Worm (Caenorhabditis elegans): ENCODE measurements around the gene Y25C1A.13.

Gene Y25C1A.13

DNA sequence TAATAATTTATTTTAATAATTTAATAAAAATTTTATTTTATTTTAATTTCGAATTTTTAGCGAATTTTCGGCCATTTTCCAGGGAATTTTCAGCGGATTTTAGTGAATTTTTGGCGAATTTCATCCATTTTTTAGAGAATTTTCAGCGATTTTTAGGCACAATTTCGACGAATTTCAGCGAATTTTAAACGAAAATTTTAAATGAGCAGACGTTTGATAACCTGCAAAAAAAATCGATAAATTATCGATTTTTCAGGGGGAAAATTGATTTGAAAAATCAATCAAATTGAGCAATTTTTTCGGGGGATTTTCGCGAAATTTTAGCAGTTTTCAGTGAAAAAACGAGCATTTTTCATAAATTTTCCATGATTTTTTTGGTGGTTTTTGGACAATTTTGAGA lies 42.4 kb downstream of the Y25C1A.13 start:
- no peak for TF ChIP-seq mes-4 (tag; optimal IDR thresholded peaks at IDR 0.05)
- no peak for TF ChIP-seq hmg-1.2 (GFP tag; IDR thresholded peaks at IDR 0.05)
- TF ChIP-seq F39B2.1 (GFP tag; IDR thresholded peaks at IDR 0.05): no peak
- TF ChIP-seq ama-1 (optimal IDR thresholded peaks at IDR 0.05): no peak
- TF ChIP-seq ama-1 (GFP tag; optimal IDR thresholded peaks at IDR 0.05): no peak
- TF ChIP-seq hsf-1 (GFP tag; IDR thresholded peaks at IDR 0.05): no peak
- TF ChIP-seq pbrm-1 (GFP tag; IDR thresholded peaks at IDR 0.05): no peak
- no peak for TF ChIP-seq ztf-6 (GFP tag; IDR thresholded peaks at IDR 0.05)
- no peak for TF ChIP-seq tlf-1 (GFP tag; optimal IDR thresholded peaks at IDR 0.05)
- TF ChIP-seq rec-8 (tag; optimal IDR thresholded peaks at IDR 0.05): no peak
- no peak for TF ChIP-seq gei-17 (GFP tag; optimal IDR thresholded peaks at IDR 0.05)
- no peak for TF ChIP-seq F37B4.10 (GFP tag; IDR thresholded peaks at IDR 0.05)
- TF ChIP-seq F22D6.2 (tag; optimal IDR thresholded peaks at IDR 0.05): no peak
- TF ChIP-seq ztf-3 (GFP tag; optimal IDR thresholded peaks at IDR 0.05): no peak

DNA sequence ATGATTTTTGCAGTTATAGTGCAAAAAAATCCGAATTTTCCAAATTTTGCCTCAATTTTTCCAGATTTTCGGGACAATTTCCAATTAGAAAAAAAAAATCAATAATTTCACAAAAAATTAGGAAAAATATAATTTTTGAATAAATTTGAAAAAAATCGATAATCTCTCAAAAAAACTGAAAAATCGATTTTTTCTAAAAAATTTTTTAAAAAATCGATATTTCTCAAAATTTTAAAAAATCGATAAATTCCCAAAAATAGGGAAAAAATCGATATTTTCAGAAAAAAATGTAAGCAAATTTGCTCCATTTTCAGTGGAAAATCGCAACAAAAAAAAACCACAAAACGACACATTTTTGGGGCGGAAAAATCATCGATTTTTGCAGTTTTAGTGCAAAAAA lies 43.2 kb downstream of the Y25C1A.13 start:
- TF ChIP-seq Y67H2A.10 (GFP tag; conservative IDR thresholded peaks at IDR 0.05) (no peak), atf-7 (tag; optimal IDR thresholded peaks at IDR 0.05) (no peak), mxl-1 (tag; optimal IDR thresholded peaks at IDR 0.05) (no peak), cebp-1 (GFP tag; IDR thresholded peaks at IDR 0.05) (no peak), cebp-1 (tag; optimal IDR thresholded peaks at IDR 0.05) (no peak)

DNA sequence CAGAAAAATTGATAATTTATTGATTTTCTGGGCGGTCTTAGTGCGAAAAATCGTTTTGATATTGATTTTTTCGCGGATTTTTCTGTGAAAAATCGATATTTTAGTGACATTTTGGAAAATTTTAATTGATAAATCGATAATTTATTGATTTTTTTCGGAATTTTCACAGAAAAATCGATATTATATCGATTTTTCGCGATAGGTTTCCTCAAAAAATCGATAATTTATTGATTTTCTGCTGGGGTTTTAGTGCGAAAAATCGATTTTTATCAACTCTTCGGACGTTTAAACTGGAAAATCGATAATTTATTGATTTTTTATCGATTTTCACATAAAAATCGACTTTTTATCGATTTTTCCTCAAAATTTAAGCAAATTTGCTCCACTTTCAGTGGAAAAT lies 43.6 kb downstream of the Y25C1A.13 start:
- TF ChIP-seq die-1 (tag; optimal IDR thresholded peaks at IDR 0.05) (no peak), sdz-38 (tag; optimal IDR thresholded peaks at IDR 0.05) (no peak)

DNA sequence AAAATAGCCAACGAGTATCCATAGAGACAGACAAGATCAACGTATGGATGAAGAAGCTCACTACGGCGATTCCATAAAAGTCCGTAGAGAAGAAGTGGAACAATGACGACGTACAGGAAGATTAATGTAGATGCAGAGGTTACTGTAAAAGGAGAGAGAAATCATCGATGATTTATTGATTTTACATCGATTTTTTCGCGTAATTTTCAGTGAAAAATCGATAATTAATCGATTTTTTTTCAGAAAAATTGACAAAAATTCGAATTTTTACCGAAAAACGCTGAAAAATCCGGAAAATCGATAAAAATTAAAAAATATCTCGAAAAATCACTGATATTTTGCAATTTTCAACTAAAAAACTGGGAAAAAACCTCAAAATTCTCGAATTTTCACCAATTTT lies 44.6 kb downstream of the Y25C1A.13 start:
- TF ChIP-seq C06A6.2 (GFP tag; conservative IDR thresholded peaks at IDR 0.05) (no peak), F55B11.4 (tag; optimal IDR thresholded peaks at IDR 0.05; ENCODE audit: borderline replicate concordance, insufficient read depth) (no peak), unc-130 (GFP tag; optimal IDR thresholded peaks at IDR 0.05) (no peak), K12H6.12 (tag; optimal IDR thresholded peaks at IDR 0.05) (no peak), nhr-90 (tag; optimal IDR thresholded peaks at IDR 0.05) (no peak), lin-54 (GFP tag; optimal IDR thresholded peaks at IDR 0.05) (no peak)

DNA sequence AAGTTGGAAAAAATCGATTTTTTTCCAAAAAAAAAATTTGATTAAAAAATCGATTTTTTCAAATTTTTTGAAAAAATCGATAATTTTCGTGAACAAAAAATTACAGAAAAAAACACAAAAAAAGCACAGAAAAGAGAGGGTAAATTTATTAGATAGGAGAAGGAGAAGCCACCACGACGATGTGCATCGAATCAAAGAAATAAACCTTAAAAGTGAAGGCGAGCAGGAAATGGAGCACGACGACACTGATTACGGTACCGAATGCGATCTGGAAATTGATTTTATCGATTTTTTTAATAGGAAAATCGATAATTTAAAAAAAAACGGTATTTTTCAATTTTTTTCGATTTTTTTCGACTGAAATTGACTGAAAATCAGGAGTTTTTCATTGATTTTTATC lies 46.0 kb downstream of the Y25C1A.13 start:
- TF ChIP-seq Y79H2A.3 (GFP tag; conservative IDR thresholded peaks at IDR 0.05): no peak
- TF ChIP-seq mel-28 (tag; optimal IDR thresholded peaks at IDR 0.05; ENCODE audit: borderline replicate concordance): no peak
- TF ChIP-seq F49E8.2 (tag; optimal IDR thresholded peaks at IDR 0.05; ENCODE audit: insufficient read depth): no peak
- TF ChIP-seq nhr-80 (tag; optimal IDR thresholded peaks at IDR 0.05): no peak
- TF ChIP-seq nfya-1 (tag; optimal IDR thresholded peaks at IDR 0.05; ENCODE audit: borderline replicate concordance, insufficient read depth): no peak
- TF ChIP-seq K12H6.12 (tag; optimal IDR thresholded peaks at IDR 0.05): no peak
- TF ChIP-seq bed-2 (GFP tag; IDR thresholded peaks at IDR 0.05): no peak
- TF ChIP-seq nhr-120 (GFP tag; IDR thresholded peaks at IDR 0.05): no peak
- TF ChIP-seq Y95B8A.8 (GFP tag; IDR thresholded peaks at IDR 0.05): no peak
- TF ChIP-seq ztf-26 (tag; optimal IDR thresholded peaks at IDR 0.05): no peak
- TF ChIP-seq ekl-4 (GFP tag; IDR thresholded peaks at IDR 0.05): no peak
- no peak for TF ChIP-seq athp-1 (tag; optimal IDR thresholded peaks at IDR 0.05)
- no peak for TF ChIP-seq madf-3 (GFP tag; IDR thresholded peaks at IDR 0.05)
- TF ChIP-seq F57A8.1 (GFP tag; optimal IDR thresholded peaks at IDR 0.05): no peak
- TF ChIP-seq B0019.2 (GFP tag; conservative IDR thresholded peaks at IDR 0.05): no peak
- no peak for TF ChIP-seq C06A6.2 (GFP tag; conservative IDR thresholded peaks at IDR 0.05)
- TF ChIP-seq egl-44 (GFP tag; IDR thresholded peaks at IDR 0.05): no peak
- no peak for TF ChIP-seq tbp1 (GFP tag; optimal IDR thresholded peaks at IDR 0.05)
- no peak for TF ChIP-seq dox-1 (GFP tag; IDR thresholded peaks at IDR 0.05)
- TF ChIP-seq F55B11.4 (tag; optimal IDR thresholded peaks at IDR 0.05; ENCODE audit: borderline replicate concordance, insufficient read depth): no peak

Measured in whole organism, young adult.